Fruit fly (Drosophila melanogaster) whole organism, prepupa: ENCODE results near the gene CG4465.

Experiments
- CG10631 ChIP-seq: fragments of 200-800 bp; sonication (Bioruptor generic); optimal IDR thresholded peaks from 2 replicates; lab custom pipeline; 2016; ENCODE audit warnings: missing biosample characterization, missing genetic modification characterization
- CG31627 ChIP-seq: fragments of 200-800 bp; sonication (Bioruptor generic); optimal IDR thresholded peaks from 3 replicates; lab custom pipeline; 2016; ENCODE audit warnings: missing biosample characterization, missing genetic modification characterization
- Eip93F ChIP-seq: fragments of 200-800 bp; sonication (Bioruptor generic); optimal IDR thresholded peaks from 2 replicates; lab custom pipeline; 2016; ENCODE audit warnings: missing biosample characterization, mild to moderate bottlenecking, missing genetic modification characterization
- Ets21C ChIP-seq: fragments of 200-800 bp; sonication (Bioruptor generic); optimal IDR thresholded peaks from 3 replicates; lab custom pipeline; 2016; ENCODE audit warnings: missing biosample characterization, missing genetic modification characterization
- Gug ChIP-seq: fragments of 200-800 bp; sonication (Bioruptor generic); IDR thresholded peaks from 2 replicates; pipeline ENCODE4 v1.3.6; 2022; ENCODE audit warnings: missing biosample characterization, missing genetic modification characterization
- dac ChIP-seq: fragments of 200-800 bp; sonication (Bioruptor generic); optimal IDR thresholded peaks from 2 replicates; lab custom pipeline; 2017; ENCODE audit warnings: missing biosample characterization, mild to moderate bottlenecking, missing genetic modification characterization
- fd59A ChIP-seq: fragments of 200-800 bp; sonication (Bioruptor generic); optimal IDR thresholded peaks from 2 replicates; lab custom pipeline; 2017; ENCODE audit warnings: missing biosample characterization, mild to moderate bottlenecking, missing genetic modification characterization, missing genetic modification reagents

dm6 chr3R:19875118-19875887 is 42.3 kb downstream of the CG4465 start, which contains the start of gene Mrp5:
- no peak for TF ChIP-seq Eip93F
- no peak for TF ChIP-seq CG10631 (GFP tag; lab: Kevin White, UChicago)
- TF ChIP-seq fd59A (GFP tag; lab: Kevin White, UChicago), result no peak
- TF ChIP-seq dac (GFP tag; lab: Kevin White, UChicago), result no peak
- peak; percentile 13 for TF ChIP-seq CG31627 (GFP tag; lab: Kevin White, UChicago)
- no peak for TF ChIP-seq Ets21C (GFP tag; lab: Kevin White, UChicago)
- TF ChIP-seq Gug (GFP tag; lab: Robert Waterston, UW), result peak; percentile 43; the same call in 1 of the 2 replicates
